Worm (Caenorhabditis elegans): Measurements from ENCODE around the gene Y59H11AM.1.

DNA sequence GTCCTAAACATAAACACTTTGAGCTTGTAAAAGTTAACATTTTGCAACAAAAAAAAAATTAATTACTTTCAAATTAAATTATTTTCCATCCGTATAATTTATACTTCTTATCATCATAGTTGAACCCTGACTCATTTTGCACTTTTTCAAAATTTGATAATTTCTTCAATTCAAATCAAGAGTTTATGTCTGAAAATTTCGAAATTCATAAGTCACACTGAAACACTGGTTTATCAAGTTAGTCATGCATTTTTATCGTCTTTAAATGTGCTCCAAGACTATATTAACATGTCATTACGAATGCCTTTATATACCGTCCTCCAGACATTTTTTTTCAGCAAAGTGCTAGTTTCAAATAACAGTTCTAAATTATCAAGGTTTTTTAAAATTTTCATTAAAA lies 31.6 kb upstream of the Y59H11AM.1 start:
- TF ChIP-seq lin-1 (GFP tag; IDR thresholded peaks at IDR 0.05), result no peak
- no peak for TF ChIP-seq ZK546.5 (tag; optimal IDR thresholded peaks at IDR 0.05)
- TF ChIP-seq lir-3 (tag; optimal IDR thresholded peaks at IDR 0.05), result no peak
- TF ChIP-seq unc-62 (GFP tag; optimal IDR thresholded peaks at IDR 0.05 in 1 of 2), result no peak
- no peak for TF ChIP-seq unc-62 (tag; optimal IDR thresholded peaks at IDR 0.05)
- no peak for TF ChIP-seq snpc-4 (tag; optimal IDR thresholded peaks at IDR 0.05)
- no peak for TF ChIP-seq ceh-82 (tag; optimal IDR thresholded peaks at IDR 0.05)
- TF ChIP-seq fkh-10 (GFP tag; optimal IDR thresholded peaks at IDR 0.05), result no peak
- no peak for TF ChIP-seq lsy-2 (tag; optimal IDR thresholded peaks at IDR 0.05)
- no peak for TF ChIP-seq nhr-25 (tag; optimal IDR thresholded peaks at IDR 0.05; ENCODE audit: borderline replicate concordance, insufficient read depth)
- no peak for TF ChIP-seq R02D3.7 (tag; optimal IDR thresholded peaks at IDR 0.05)
- TF ChIP-seq D1046.2 (GFP tag; IDR thresholded peaks at IDR 0.05), result no peak
- no peak for TF ChIP-seq ceh-28 (tag; optimal IDR thresholded peaks at IDR 0.05)
- no peak for TF ChIP-seq egl-27 (tag; optimal IDR thresholded peaks at IDR 0.05)
- no peak for TF ChIP-seq zip-11 (GFP tag; IDR thresholded peaks at IDR 0.05)

All from whole organism, L4 larva.